Fruit fly (Drosophila melanogaster): ENCODE data around the gene SdhD.

The SdhD gene

DNA sequence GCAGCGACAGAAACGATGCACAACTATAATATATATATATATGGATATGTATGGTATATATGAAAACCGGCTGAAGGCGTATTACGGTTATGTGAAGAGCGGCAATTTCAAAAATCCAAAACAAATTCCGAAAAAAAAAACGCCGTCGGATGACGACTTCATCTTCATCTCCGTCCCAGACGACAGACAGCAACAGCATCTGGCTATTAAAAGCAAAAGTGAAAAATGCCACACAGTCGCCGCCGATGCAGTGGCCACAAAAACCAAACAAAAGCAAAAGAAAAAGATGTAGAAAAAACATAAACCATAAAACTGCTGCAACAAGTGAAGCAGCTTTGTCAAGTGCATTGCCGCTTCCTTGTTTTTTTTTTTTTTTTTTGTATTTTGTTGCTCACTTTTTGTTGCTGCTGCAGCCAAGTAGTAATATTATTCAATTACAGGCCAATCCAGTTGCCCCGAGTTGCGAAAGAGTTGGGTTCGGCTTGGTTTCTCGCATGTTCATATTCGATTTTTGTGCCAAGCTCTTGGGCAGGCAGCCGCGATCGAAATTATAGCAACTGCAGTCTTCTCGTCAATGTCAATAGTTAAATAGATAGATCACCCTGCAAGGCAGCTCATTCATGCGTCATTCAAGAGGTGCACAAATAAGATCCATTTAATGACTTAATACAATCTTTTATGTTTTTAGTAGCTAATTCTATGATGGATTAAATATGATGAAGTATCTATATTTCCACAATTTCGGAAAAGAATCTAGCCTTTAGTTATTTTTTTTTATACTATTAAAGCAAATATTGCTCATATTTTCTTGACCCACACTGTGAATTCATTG, 25.6 kb downstream of the SdhD start (continued):
- TF ChIP-seq bab2 (GFP tag; optimal IDR thresholded peaks at IDR 0.05) (no peak), CG4617 (GFP tag; optimal IDR thresholded peaks at IDR 0.05; ENCODE audit: borderline replicate concordance) (no peak), Dad (GFP tag; optimal IDR thresholded peaks at IDR 0.05) (no peak), CG9876 (GFP tag; optimal IDR thresholded peaks at IDR 0.05) (no peak), CG2202 (tag; optimal IDR thresholded peaks at IDR 0.05) (no peak), crc (GFP tag; optimal IDR thresholded peaks at IDR 0.05) (no peak), CG11560 (tag; IDR thresholded peaks at IDR 0.05) (no peak), Hmx (GFP tag; optimal IDR thresholded peaks at IDR 0.05) (no peak), CG13287 (GFP tag; IDR thresholded peaks at IDR 0.05; ENCODE audit: partially characterized antibody) (no peak), prd (optimal IDR thresholded peaks at IDR 0.05) (no peak), prd (GFP tag; IDR thresholded peaks at IDR 0.05) (no peak), org-1 (GFP tag; optimal IDR thresholded peaks at IDR 0.05) (no peak), HLHmδ (GFP tag; optimal IDR thresholded peaks at IDR 0.05) (no peak), jing (GFP tag; optimal IDR thresholded peaks at IDR 0.05) (no peak), CG12769 (tag; optimal IDR thresholded peaks at IDR 0.05) (no peak), ac (GFP tag; optimal IDR thresholded peaks at IDR 0.05) (no peak), CG10209 (GFP tag; optimal IDR thresholded peaks at IDR 0.05) (no peak), CG43689 (GFP tag; IDR thresholded peaks at IDR 0.05) (no peak), tap (tag; optimal IDR thresholded peaks at IDR 0.05) (no peak), CG30020 (tag; optimal IDR thresholded peaks at IDR 0.05) (no peak), CG12236 (GFP tag; optimal IDR thresholded peaks at IDR 0.05) (no peak), CG17328 (GFP tag; IDR thresholded peaks at IDR 0.05) (no peak), CG7928 (GFP tag; optimal IDR thresholded peaks at IDR 0.05) (no peak), gfzf (GFP tag; optimal IDR thresholded peaks at IDR 0.05) (no peak), CG31365 (tag; optimal IDR thresholded peaks at IDR 0.05) (no peak), CG7556 (GFP tag; optimal IDR thresholded peaks at IDR 0.05) (peak; percentile 1), dati (GFP tag; IDR thresholded peaks at IDR 0.05) (no peak), sens (GFP tag) (peak; percentile 75), cato (GFP tag; optimal IDR thresholded peaks at IDR 0.05; ENCODE audit: borderline replicate concordance) (no peak), Nf-YC (tag; optimal IDR thresholded peaks at IDR 0.05) (no peak), CG17802 (tag; optimal IDR thresholded peaks at IDR 0.05) (no peak), Abd-B (GFP tag; optimal IDR thresholded peaks at IDR 0.05) (no peak), gce (GFP tag; IDR thresholded peaks at IDR 0.05) (no peak), Sry-δ (GFP tag; optimal IDR thresholded peaks at IDR 0.05) (no peak), Hr3 (GFP tag; optimal IDR thresholded peaks at IDR 0.05) (no peak), CG11247 (GFP tag; IDR thresholded peaks at IDR 0.05) (no peak)

dm6 chr3R:23733771-23734170, 26.6 kb downstream of the SdhD start:
- TF ChIP-seq ken (GFP tag; IDR thresholded peaks at IDR 0.05) (no peak), NC2α (GFP tag; optimal IDR thresholded peaks at IDR 0.05) (no peak), nom (GFP tag; optimal IDR thresholded peaks at IDR 0.05) (no peak), Med (GFP tag) (peak; percentile 18), sens-2 (GFP tag; IDR thresholded peaks at IDR 0.05) (no peak), CG7963 (GFP tag; IDR thresholded peaks at IDR 0.05; ENCODE audit: partially characterized antibody) (no peak), Pdp1 (GFP tag; optimal IDR thresholded peaks at IDR 0.05) (peak in 1 of 2 experiments; percentile 91), CG8359 (GFP tag; optimal IDR thresholded peaks at IDR 0.05; ENCODE audit: borderline replicate concordance) (peak; percentile 16), CG2199 (GFP tag; IDR thresholded peaks at IDR 0.05) (0 out of 3 replicates have a peak, but pooled peaks have one; percentile 22), gce (GFP tag; IDR thresholded peaks at IDR 0.05) (peak; percentile 32; the same call in 1 of the 3 replicates), tgo (GFP tag; IDR thresholded peaks at IDR 0.05) (no peak), exex (tag; optimal IDR thresholded peaks at IDR 0.05) (no peak), Blimp-1 (GFP tag; optimal IDR thresholded peaks at IDR 0.05) (peak; percentile 68), Stat92E (GFP tag; optimal IDR thresholded peaks at IDR 0.05) (no peak), org-1 (GFP tag; optimal IDR thresholded peaks at IDR 0.05) (no peak), insv (GFP tag; optimal IDR thresholded peaks at IDR 0.05) (peak in 1 of 2 experiments; percentile 54), gem (tag; optimal IDR thresholded peaks at IDR 0.05) (no peak)

All from whole organism, embryonic.